Fruit fly (Drosophila melanogaster): ENCODE data around the gene Hira.

The Hira gene

DNA sequence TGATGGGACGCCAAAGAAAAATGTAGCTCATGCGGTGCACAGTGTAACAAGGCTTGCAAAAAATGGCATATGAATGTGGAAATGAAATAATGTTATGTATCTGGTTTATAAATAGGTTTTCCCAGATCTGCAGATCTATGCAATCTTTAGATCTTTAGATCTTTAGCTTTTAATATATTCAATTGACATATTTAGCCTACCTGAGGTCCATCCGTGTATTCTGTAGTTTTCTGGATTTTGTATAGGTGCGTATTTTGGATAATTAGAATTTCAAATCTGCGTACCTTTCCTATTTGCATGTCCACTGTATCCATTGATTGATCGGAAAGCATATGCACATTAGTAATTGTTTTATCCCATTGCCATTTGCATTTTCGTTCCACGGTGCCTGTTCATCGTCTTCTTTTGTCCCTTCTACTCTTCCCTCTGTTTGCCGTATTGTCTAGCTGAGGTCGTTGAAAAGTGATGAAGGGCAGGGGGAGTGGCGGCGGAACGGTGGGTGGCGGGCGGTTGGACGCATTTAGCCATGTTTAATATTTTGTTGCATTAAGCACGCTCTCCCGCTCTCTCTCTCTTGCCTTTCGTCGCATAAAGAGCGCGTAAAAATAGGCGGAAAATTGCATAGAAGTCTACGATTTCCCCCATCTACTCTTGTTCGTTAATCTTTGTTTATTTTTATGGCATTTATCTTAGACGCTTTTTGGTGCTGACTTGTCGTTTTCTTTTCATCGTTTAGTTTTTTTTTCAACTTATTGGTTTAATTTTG is 12.8 kb upstream of the Hira start, which contains the start of gene CHES-1-like (continued):
- TF ChIP-seq CG7271 (tag; optimal IDR thresholded peaks at IDR 0.05) = no peak
- TF ChIP-seq wor (GFP tag; IDR thresholded peaks at IDR 0.05) = peak; percentile 82
- TF ChIP-seq unc-4 (GFP tag; IDR thresholded peaks at IDR 0.05; ENCODE audit: partially characterized antibody) = no peak
- peak; percentile 89 for TF ChIP-seq CG30431 (GFP tag; optimal IDR thresholded peaks at IDR 0.05)
- peak; percentile 71 for TF ChIP-seq danr (GFP tag; IDR thresholded peaks at IDR 0.05)
- TF ChIP-seq Nf-YC (tag; optimal IDR thresholded peaks at IDR 0.05) = peak; percentile 81
- TF ChIP-seq Vsx1 (GFP tag; optimal IDR thresholded peaks at IDR 0.05) = peak; percentile 79
- TF ChIP-seq CG17361 (GFP tag; IDR thresholded peaks at IDR 0.05) = peak; percentile 97
- TF ChIP-seq dan (GFP tag; IDR thresholded peaks at IDR 0.05) = peak; percentile 18; the same call in 1 of the 2 replicates
- no peak for TF ChIP-seq nerfin-2 (GFP tag; IDR thresholded peaks at IDR 0.05; ENCODE audit: partially characterized antibody)
- peak; percentile 77; the same call in 2 of the 3 replicates for TF ChIP-seq CG11093 (GFP tag; IDR thresholded peaks at IDR 0.05)
- peak; percentile 82 for TF ChIP-seq repo (GFP tag; optimal IDR thresholded peaks at IDR 0.05)
- peak; percentile 84 for TF ChIP-seq ATbp (GFP tag; optimal IDR thresholded peaks at IDR 0.05)
- TF ChIP-seq CG17802 (tag; optimal IDR thresholded peaks at IDR 0.05) = peak; percentile 45
- TF ChIP-seq dati (GFP tag; IDR thresholded peaks at IDR 0.05) = peak; percentile 35; the same call in 1 of the 2 replicates
- TF ChIP-seq CG12155 (GFP tag; optimal IDR thresholded peaks at IDR 0.05) = peak; percentile 82
- TF ChIP-seq CG4730 (GFP tag; IDR thresholded peaks at IDR 0.05) = peak; percentile 78
- TF ChIP-seq CG30020 (tag; optimal IDR thresholded peaks at IDR 0.05) = peak; percentile 68
- peak; percentile 71; the same call in 2 of the 3 replicates for TF ChIP-seq CG11456 (GFP tag; IDR thresholded peaks at IDR 0.05)
- peak; percentile 89 for TF ChIP-seq CG12391 (tag; optimal IDR thresholded peaks at IDR 0.05)
- peak; percentile 89 for TF ChIP-seq pho (GFP tag; optimal IDR thresholded peaks at IDR 0.05)
- no peak for TF ChIP-seq C15 (GFP tag; IDR thresholded peaks at IDR 0.05)
- TF ChIP-seq CG9817 (tag; optimal IDR thresholded peaks at IDR 0.05) = peak; percentile 79
- peak; percentile 80 for TF ChIP-seq CG6765 (GFP tag; optimal IDR thresholded peaks at IDR 0.05)
- TF ChIP-seq pan (optimal IDR thresholded peaks at IDR 0.05) = no peak
- TF ChIP-seq pan (GFP tag; optimal IDR thresholded peaks at IDR 0.05 in 1 of 2, IDR thresholded peaks at IDR 0.05 in 1 of 2) = peak in 1 of 2 experiments; percentile 80
- TF ChIP-seq CG15696 (tag; optimal IDR thresholded peaks at IDR 0.05) = peak; percentile 68
- peak; percentile 39; the same call in 1 of the 2 replicates for TF ChIP-seq Ravus (GFP tag; IDR thresholded peaks at IDR 0.05)
- peak; percentile 87 for TF ChIP-seq Usf (GFP tag; optimal IDR thresholded peaks at IDR 0.05)
- TF ChIP-seq CG1603 (tag; optimal IDR thresholded peaks at IDR 0.05) = peak; percentile 55
- TF ChIP-seq CG4820 (GFP tag; optimal IDR thresholded peaks at IDR 0.05) = peak; percentile 88
- peak; percentile 84 for TF ChIP-seq ab (GFP tag; optimal IDR thresholded peaks at IDR 0.05)
- peak; percentile 55 for TF ChIP-seq psq (GFP tag; optimal IDR thresholded peaks at IDR 0.05)
- TF ChIP-seq CG6689 (GFP tag; IDR thresholded peaks at IDR 0.05) = peak; percentile 86
- TF ChIP-seq CG10209 (GFP tag; optimal IDR thresholded peaks at IDR 0.05) = peak; percentile 93
- TF ChIP-seq CG34224 (GFP tag; IDR thresholded peaks at IDR 0.05; ENCODE audit: partially characterized antibody) = no peak
- peak; percentile 60 for TF ChIP-seq CG10366 (GFP tag; IDR thresholded peaks at IDR 0.05)
- peak; percentile 62; the same call in 2 of the 3 replicates for TF ChIP-seq CG7357 (GFP tag; IDR thresholded peaks at IDR 0.05)
- TF ChIP-seq CG7987 (GFP tag; optimal IDR thresholded peaks at IDR 0.05) = peak; percentile 36
- peak; percentile 48 for TF ChIP-seq exex (tag; optimal IDR thresholded peaks at IDR 0.05)
- TF ChIP-seq CG8478 (optimal IDR thresholded peaks at IDR 0.05) = no peak
- TF ChIP-seq salm (tag; optimal IDR thresholded peaks at IDR 0.05) = peak; percentile 74
- peak; percentile 63 for TF ChIP-seq CG3838 (GFP tag; optimal IDR thresholded peaks at IDR 0.05)
- TF ChIP-seq D (optimal IDR thresholded peaks at IDR 0.05) = no peak
- TF ChIP-seq D (GFP tag; optimal IDR thresholded peaks at IDR 0.05) = peak; percentile 94
- TF ChIP-seq bsh (GFP tag; optimal IDR thresholded peaks at IDR 0.05) = peak; percentile 84 to 87
- peak; percentile 88 for TF ChIP-seq CG13775 (GFP tag; optimal IDR thresholded peaks at IDR 0.05)
- TF ChIP-seq Bteb2 (GFP tag; optimal IDR thresholded peaks at IDR 0.05) = peak; percentile 93
- peak; percentile 76; the same call in 1 of the 2 replicates for TF ChIP-seq CG32767 (GFP tag; IDR thresholded peaks at IDR 0.05)
